Worm (Caenorhabditis elegans): ENCODE results near the gene bli-5.

Gene bli-5

DNA sequence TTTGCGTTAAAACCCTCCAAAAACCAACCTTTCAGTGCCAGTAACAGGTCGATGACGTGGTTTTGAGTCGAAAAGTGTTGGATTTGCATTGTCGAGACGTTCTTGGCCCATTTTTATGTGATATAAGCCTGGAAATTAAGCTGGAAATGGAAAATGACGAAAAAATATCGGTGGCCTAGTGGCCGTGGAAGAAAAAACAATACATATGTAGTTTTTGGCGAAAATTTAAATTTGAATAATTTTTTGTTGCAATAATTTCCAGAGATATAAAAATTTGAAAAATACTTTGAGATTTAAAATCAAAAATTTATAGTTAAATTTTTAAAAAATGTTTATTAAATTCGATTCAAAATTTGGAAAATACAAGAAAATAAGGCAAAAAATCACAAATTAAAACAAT lies 9.8 kb upstream of the bli-5 start, which contains the start of gene ciao-2B:
TSS of gene ciao-2B (minus strand) at position 130 of the 400 bp plus-strand sequence.
- TF ChIP-seq hlh-6 (tag; optimal IDR thresholded peaks at IDR 0.05) (no peak), C08G9.2 (tag; optimal IDR thresholded peaks at IDR 0.05) (peak; percentile 70), ceh-2 (tag; optimal IDR thresholded peaks at IDR 0.05) (peak; percentile 25), sdc-2 (tag; optimal IDR thresholded peaks at IDR 0.05) (no peak), ceh-31 (tag; optimal IDR thresholded peaks at IDR 0.05) (peak; percentile 66), ceh-19 (GFP tag; optimal IDR thresholded peaks at IDR 0.05) (no peak), lin-11 (tag; optimal IDR thresholded peaks at IDR 0.05) (no peak), hlh-13 (GFP tag; optimal IDR thresholded peaks at IDR 0.05) (no peak), ets-4 (tag; optimal IDR thresholded peaks at IDR 0.05) (peak; percentile 62), pha-4 (tag; optimal IDR thresholded peaks at IDR 0.05) (no peak), pat-9 (tag; optimal IDR thresholded peaks at IDR 0.05) (no peak), unc-3 (GFP tag; conservative IDR thresholded peaks at IDR 0.05) (no peak), unc-3 (tag; optimal IDR thresholded peaks at IDR 0.05) (no peak), hlh-8 (tag; optimal IDR thresholded peaks at IDR 0.05) (peak; percentile 28), ama-1 (optimal IDR thresholded peaks at IDR 0.05) (no peak), ceh-18 (tag; optimal IDR thresholded peaks at IDR 0.05) (no peak), tbx-2 (tag; optimal IDR thresholded peaks at IDR 0.05) (no peak), pax-1 (tag; optimal IDR thresholded peaks at IDR 0.05) (no peak), zip-5 (tag; optimal IDR thresholded peaks at IDR 0.05) (no peak), sox-4 (tag; optimal IDR thresholded peaks at IDR 0.05) (no peak), ttx-3 (tag; optimal IDR thresholded peaks at IDR 0.05) (no peak), unc-42 (tag; optimal IDR thresholded peaks at IDR 0.05) (no peak), tbx-7 (tag; optimal IDR thresholded peaks at IDR 0.05) (peak; percentile 5)

DNA sequence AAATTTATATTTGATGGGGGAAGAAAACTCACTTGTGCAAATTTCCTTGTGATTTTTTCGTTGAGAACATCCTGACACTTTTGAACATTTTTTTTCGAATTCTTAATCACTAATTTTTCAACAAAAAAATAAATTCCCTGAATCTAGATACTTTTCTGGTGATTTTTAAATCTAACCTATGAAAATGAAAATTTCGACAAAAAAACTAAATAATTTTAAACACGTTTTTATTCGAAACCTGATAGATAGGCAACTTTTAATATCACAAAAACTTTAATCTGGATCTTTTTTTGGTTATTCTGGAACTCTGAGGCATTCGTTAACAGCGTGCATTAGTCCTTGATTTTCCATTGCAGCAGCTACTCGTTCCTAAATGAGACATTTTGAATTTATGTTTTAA lies 7.3 kb upstream of the bli-5 start, which contains the start of gene F45G2.9:
TSS of gene F45G2.9 (minus strand) at position 101 of the 400 bp plus-strand sequence.
- TF ChIP-seq unc-86 (tag; optimal IDR thresholded peaks at IDR 0.05) = no peak
- no peak for TF ChIP-seq nfya-1 (tag; optimal IDR thresholded peaks at IDR 0.05)
- TF ChIP-seq che-1 (tag; optimal IDR thresholded peaks at IDR 0.05) = no peak
- TF ChIP-seq tbx-7 (tag; optimal IDR thresholded peaks at IDR 0.05) = no peak
- TF ChIP-seq sox-2 (GFP tag; IDR thresholded peaks at IDR 0.05) = no peak
- no peak for TF ChIP-seq hlh-30 (tag; optimal IDR thresholded peaks at IDR 0.05; ENCODE audit: insufficient read depth)
- TF ChIP-seq sox-4 (tag; optimal IDR thresholded peaks at IDR 0.05) = no peak
- TF ChIP-seq ceh-34 (tag; optimal IDR thresholded peaks at IDR 0.05) = no peak
- TF ChIP-seq fkh-6 (tag; optimal IDR thresholded peaks at IDR 0.05) = no peak
- no peak for TF ChIP-seq dve-1 (tag; optimal IDR thresholded peaks at IDR 0.05)
- no peak for TF ChIP-seq rnt-1 (tag; optimal IDR thresholded peaks at IDR 0.05)
- no peak for TF ChIP-seq pha-2 (tag; optimal IDR thresholded peaks at IDR 0.05)
- no peak for TF ChIP-seq odd-2 (tag; optimal IDR thresholded peaks at IDR 0.05)
- no peak for TF ChIP-seq eyg-1 (tag; optimal IDR thresholded peaks at IDR 0.05)
- no peak for TF ChIP-seq T23F11.4 (GFP tag; optimal IDR thresholded peaks at IDR 0.05)

DNA sequence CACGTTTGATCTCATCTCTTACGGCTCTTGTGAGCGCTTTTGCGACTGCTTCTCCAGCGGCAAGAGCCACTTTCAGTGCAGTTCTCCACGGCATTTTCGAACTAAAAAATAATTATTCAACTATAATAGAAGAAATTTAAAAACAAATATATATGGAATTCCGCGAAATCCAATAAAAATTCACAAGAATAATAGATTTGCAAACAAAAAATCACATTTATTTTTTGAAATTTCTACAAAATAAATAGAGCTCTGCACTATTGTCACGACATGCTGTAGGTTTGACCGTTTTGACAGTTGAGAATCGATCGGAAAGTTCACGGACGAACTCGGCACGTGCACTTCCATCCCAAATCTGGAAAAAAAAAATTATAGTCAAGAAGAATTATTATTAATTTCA lies 6.0 kb upstream of the bli-5 start, which contains the start of gene F45G2.8:
TSS of gene F45G2.8 (minus strand) at position 101 of the 400 bp plus-strand sequence.
- TF ChIP-seq nhr-11 (tag; optimal IDR thresholded peaks at IDR 0.05) (no peak), eyg-1 (tag; optimal IDR thresholded peaks at IDR 0.05) (no peak), odd-2 (tag; optimal IDR thresholded peaks at IDR 0.05) (no peak)

DNA sequence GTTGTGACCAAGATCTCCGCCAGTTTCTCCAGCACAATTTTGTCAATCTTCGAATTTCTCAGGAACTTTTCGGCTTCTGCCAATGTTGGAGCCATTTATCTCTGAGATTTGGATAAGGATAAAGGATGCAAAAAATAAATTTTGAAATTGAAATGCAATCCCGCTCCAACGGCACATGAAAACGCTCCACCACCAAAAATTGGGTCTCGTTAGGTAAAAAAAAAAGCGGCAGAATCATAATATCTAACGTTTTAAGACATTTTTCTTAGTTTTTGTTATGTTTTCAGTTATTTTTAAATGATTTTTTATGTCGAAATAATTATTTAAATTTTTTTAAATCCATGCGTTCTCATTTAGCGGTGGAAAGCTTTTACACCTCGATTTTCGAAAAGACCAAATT lies 4.8 kb upstream of the bli-5 start, which contains the start of gene F45G2.7:
TSS of gene F45G2.7 (minus strand) at position 101 of the 400 bp plus-strand sequence.
- TF ChIP-seq pax-1 (tag; optimal IDR thresholded peaks at IDR 0.05) = no peak
- no peak for TF ChIP-seq ceh-22 (tag; optimal IDR thresholded peaks at IDR 0.05)
- TF ChIP-seq elt-2 (tag; optimal IDR thresholded peaks at IDR 0.05) = no peak
- no peak for TF ChIP-seq lim-6 (tag; optimal IDR thresholded peaks at IDR 0.05)
- no peak for TF ChIP-seq Y22D7AL.16 (tag; optimal IDR thresholded peaks at IDR 0.05)
- no peak for TF ChIP-seq ztf-16 (tag; optimal IDR thresholded peaks at IDR 0.05)
- TF ChIP-seq ttx-3 (tag; optimal IDR thresholded peaks at IDR 0.05) = no peak
- no peak for TF ChIP-seq ceh-24 (tag; optimal IDR thresholded peaks at IDR 0.05)
- no peak for TF ChIP-seq pros-1 (tag; optimal IDR thresholded peaks at IDR 0.05)
- no peak for TF ChIP-seq ceh-30 (tag; optimal IDR thresholded peaks at IDR 0.05)
- no peak for TF ChIP-seq fax-1 (tag; optimal IDR thresholded peaks at IDR 0.05)
- TF ChIP-seq unc-86 (tag; optimal IDR thresholded peaks at IDR 0.05) = no peak
- TF ChIP-seq sox-2 (GFP tag; IDR thresholded peaks at IDR 0.05) = no peak
- no peak for TF ChIP-seq gmeb-2 (tag; optimal IDR thresholded peaks at IDR 0.05)
- no peak for TF ChIP-seq unc-55 (GFP tag; optimal IDR thresholded peaks at IDR 0.05)
- no peak for TF ChIP-seq hlh-8 (tag; optimal IDR thresholded peaks at IDR 0.05)
- TF ChIP-seq hlh-30 (tag; optimal IDR thresholded peaks at IDR 0.05; ENCODE audit: insufficient read depth) = no peak
- no peak for TF ChIP-seq ceh-18 (tag; optimal IDR thresholded peaks at IDR 0.05)
